Fruit fly (Drosophila melanogaster): ENCODE data around the gene GstD5.

- no peak for TF ChIP-seq psq (optimal IDR thresholded peaks at IDR 0.05)
- no peak for TF ChIP-seq usp (GFP tag; optimal IDR thresholded peaks at IDR 0.05)
- TF ChIP-seq pan (optimal IDR thresholded peaks at IDR 0.05): no peak
- no peak for TF ChIP-seq CG8478 (optimal IDR thresholded peaks at IDR 0.05)
Observed at dm6 chr3R:12370643-12370995, 4.9 kb upstream of the GstD5 start.

All from whole organism.